Fruit fly (Drosophila melanogaster) whole organism, embryonic: ENCODE measurements around the gene Mst98Ca.

Experiments used
- Abd-B ChIP-seq: fragments of 200-800 bp; sonication (Bioruptor generic); optimal IDR thresholded peaks from 2 replicates; lab custom pipeline; 2018; ENCODE audit warnings: missing biosample characterization, mild to moderate bottlenecking, missing genetic modification characterization, moderate library complexity
- B-H1 ChIP-seq: fragments of 200-800 bp; sonication (Bioruptor generic); IDR thresholded peaks from 3 replicates; pipeline ENCODE4 v1.3.6; 2022; ENCODE audit warnings: missing biosample characterization, missing genetic modification characterization
- Bdp1 ChIP-seq: fragments of 200-800 bp; sonication (Bioruptor generic); optimal IDR thresholded peaks from 3 replicates; lab custom pipeline; 2016; ENCODE audit warnings: missing biosample characterization, missing genetic modification characterization
- CG10321 ChIP-seq: fragments of 200-800 bp; sonication (Bioruptor generic); IDR thresholded peaks from 2 replicates; pipeline ENCODE4 v1.3.6; 2022; ENCODE audit warnings: missing biosample characterization, missing genetic modification characterization
- CG10979 ChIP-seq: fragments of 200-800 bp; sonication (Bioruptor generic); optimal IDR thresholded peaks from 2 replicates; lab custom pipeline; 2018; ENCODE audit warnings: missing biosample characterization, mild to moderate bottlenecking, missing genetic modification characterization, moderate library complexity
- CG11085 ChIP-seq: fragments of 200-800 bp; sonication (Bioruptor generic); IDR thresholded peaks from 2 replicates; pipeline ENCODE4 v1.3.6; 2022; ENCODE audit warnings: missing biosample characterization, missing genetic modification characterization
- CG11247 ChIP-seq: fragments of 200-800 bp; sonication (Bioruptor generic); IDR thresholded peaks from 2 replicates; pipeline ENCODE4 v1.3.6; 2022; ENCODE audit warnings: missing biosample characterization, missing genetic modification characterization
- CG12155 ChIP-seq: fragments of 200-800 bp; sonication (Bioruptor generic); optimal IDR thresholded peaks from 3 replicates; lab custom pipeline; 2016; ENCODE audit warnings: missing biosample characterization, missing genetic modification characterization
- CG13287 ChIP-seq: fragments of 200-800 bp; sonication (Bioruptor generic); IDR thresholded peaks from 2 replicates; pipeline ENCODE4 v1.3.6; 2022; ENCODE audit warnings: missing biosample characterization, missing genetic modification characterization; ENCODE audit not compliant: partially characterized antibody
- CG1603 ChIP-seq: fragments of 200-800 bp; sonication (Bioruptor generic); optimal IDR thresholded peaks from 2 replicates; lab custom pipeline; 2019; ENCODE audit warnings: missing biosample characterization, mild to moderate bottlenecking, missing genetic modification characterization, moderate library complexity
- CG16779 ChIP-seq: fragments of 200-800 bp; sonication (Bioruptor generic); IDR thresholded peaks from 2 replicates; pipeline ENCODE4 v1.3.6; 2022; ENCODE audit warnings: missing biosample characterization, missing genetic modification characterization
- CG17328 ChIP-seq: fragments of 200-800 bp; sonication (Bioruptor generic); IDR thresholded peaks from 2 replicates; pipeline ENCODE4 v1.3.6; 2022; ENCODE audit warnings: missing biosample characterization, missing genetic modification characterization
- CG18599 ChIP-seq: fragments of 200-800 bp; sonication (Bioruptor generic); optimal IDR thresholded peaks from 3 replicates; lab custom pipeline; 2017; ENCODE audit warnings: missing biosample characterization, missing genetic modification characterization, mild to moderate bottlenecking, moderate library complexity, missing genetic modification reagents
- CG2712 ChIP-seq: fragments of 200-800 bp; optimal IDR thresholded peaks from 3 replicates; lab custom pipeline; 2019; ENCODE audit warnings: missing biosample characterization, mild to moderate bottlenecking, missing genetic modification characterization, moderate library complexity
- CG31441 ChIP-seq: fragments of 200-800 bp; sonication (Bioruptor generic); IDR thresholded peaks from 2 replicates; pipeline ENCODE4 v1.3.6; 2022; ENCODE audit warnings: missing biosample characterization, missing genetic modification characterization
- CG3281 ChIP-seq: fragments of 200-800 bp; sonication (Bioruptor generic); optimal IDR thresholded peaks from 3 replicates; lab custom pipeline; 2017; ENCODE audit warnings: missing biosample characterization, mild to moderate bottlenecking, missing genetic modification characterization
- CG6175 ChIP-seq: fragments of 200-800 bp; sonication (Bioruptor generic); IDR thresholded peaks from 3 replicates; pipeline ENCODE4 v1.3.6; 2022; ENCODE audit warnings: missing biosample characterization, missing genetic modification characterization
- CG7372 ChIP-seq: fragments of 200-800 bp; sonication (Bioruptor generic); IDR thresholded peaks from 2 replicates; pipeline ENCODE4 v1.3.6; 2022; ENCODE audit warnings: missing biosample characterization, missing genetic modification characterization
- CG7839 ChIP-seq: fragments of 200-800 bp; sonication (Bioruptor generic); optimal IDR thresholded peaks from 3 replicates; lab custom pipeline; 2018; ENCODE audit warnings: missing biosample characterization, mild to moderate bottlenecking, missing genetic modification characterization, moderate library complexity
- CkIIα-i1 ChIP-seq: fragments of 200-800 bp; sonication (Bioruptor generic); IDR thresholded peaks from 2 replicates; pipeline ENCODE4 v1.3.6; 2022; ENCODE audit warnings: missing biosample characterization, missing genetic modification characterization
- Drgx ChIP-seq: fragments of 200-800 bp; sonication (Bioruptor generic); IDR thresholded peaks from 2 replicates; pipeline ENCODE4 v1.3.6; 2022; ENCODE audit warnings: missing biosample characterization, missing genetic modification characterization
- ERR ChIP-seq: fragments of 200-800 bp; sonication (Bioruptor generic); optimal IDR thresholded peaks from 2 replicates; lab custom pipeline; 2016; ENCODE audit warnings: missing biosample characterization, missing genetic modification characterization
- Ets65A ChIP-seq: fragments of 200-800 bp; sonication (Bioruptor generic); peaks from one replicate; lab custom pipeline; 2016; ENCODE audit warnings: missing biosample characterization, missing genetic modification characterization
- H15 ChIP-seq: fragments of 200-800 bp; sonication (Bioruptor generic); IDR thresholded peaks from 3 replicates; pipeline ENCODE4 v1.3.6; 2022; ENCODE audit warnings: missing biosample characterization, missing genetic modification characterization
- Hr51 ChIP-seq, 2 experiments: fragments of 200-800 bp; sonication (Bioruptor generic); optimal IDR thresholded peaks; 2 replicates in 1 of 2; 3 replicates in 1 of 2; lab custom pipeline; 2016 to 2018; ENCODE audit warnings: missing biosample characterization in 2 of 2, missing genetic modification characterization in 2 of 2, mild to moderate bottlenecking in 1 of 2, moderate library complexity in 1 of 2
- Lhr ChIP-seq: fragments of 200-800 bp; sonication (Bioruptor generic); optimal IDR thresholded peaks from 3 replicates; lab custom pipeline; 2017; ENCODE audit warnings: mild to moderate bottlenecking, missing biosample characterization, missing genetic modification reagents, missing genetic modification characterization
- Lpt ChIP-seq: fragments of >200 bp; optimal IDR thresholded peaks from 2 replicates; lab custom pipeline; 2018; ENCODE audit warnings: missing biosample characterization, missing genetic modification characterization
- MBD-R2 ChIP-seq: fragments of 200-800 bp; sonication (Bioruptor generic); IDR thresholded peaks from 2 replicates; pipeline ENCODE4 v1.3.6; 2022; ENCODE audit warnings: missing biosample characterization, missing genetic modification characterization
- Sox100B ChIP-seq: fragments of 200-800 bp; sonication (Bioruptor generic); optimal IDR thresholded peaks from 3 replicates; lab custom pipeline; 2018; ENCODE audit warnings: missing biosample characterization, mild to moderate bottlenecking, missing genetic modification characterization
- Sry-δ ChIP-seq: fragments of 200-800 bp; sonication (Bioruptor generic); optimal IDR thresholded peaks from 2 replicates; lab custom pipeline; 2016; ENCODE audit warnings: missing biosample characterization, missing genetic modification characterization
- Stat92E ChIP-seq, 3 experiments: fragments of >200 bp in 2 of 3; fragments of 200-800 bp in 1 of 3; sonication (Bioruptor generic) in 1 of 3; optimal IDR thresholded peaks; 2 replicates each; lab custom pipeline; 2017 to 2019; ENCODE audit warnings: missing biosample characterization in 3 of 3, missing genetic modification characterization in 3 of 3, mild to moderate bottlenecking in 1 of 3, moderate library complexity in 1 of 3
- YL-1 ChIP-seq: fragments of 200-800 bp; sonication (Bioruptor generic); optimal IDR thresholded peaks from 3 replicates; lab custom pipeline; 2017; ENCODE audit warnings: missing biosample characterization, mild to moderate bottlenecking, missing genetic modification characterization
- bsh ChIP-seq, 2 experiments: fragments of 200-800 bp; sonication (Bioruptor generic); optimal IDR thresholded peaks; 2 replicates each; lab custom pipeline; 2017 to 2018; ENCODE audit warnings: mild to moderate bottlenecking in 2 of 2, missing biosample characterization in 2 of 2, missing genetic modification characterization in 2 of 2, moderate library complexity in 1 of 2
- chinmo ChIP-seq: fragments of 200-800 bp; sonication (Bioruptor generic); IDR thresholded peaks from 4 replicates; pipeline ENCODE4 v1.3.6; 2022; ENCODE audit warnings: missing biosample characterization, missing genetic modification characterization; ENCODE audit not compliant: partially characterized antibody
- crp ChIP-seq, 2 experiments: fragments of 200-800 bp; sonication (Bioruptor generic); optimal IDR thresholded peaks; 2 replicates in 1 of 2; 3 replicates in 1 of 2; lab custom pipeline; 2017; ENCODE audit warnings: missing biosample characterization in 2 of 2, missing genetic modification characterization in 2 of 2, mild to moderate bottlenecking in 1 of 2, moderate library complexity in 1 of 2
- dmrt99B ChIP-seq: fragments of 200-800 bp; sonication (Bioruptor generic); optimal IDR thresholded peaks from 2 replicates; lab custom pipeline; 2018; ENCODE audit warnings: missing biosample characterization, mild to moderate bottlenecking, missing genetic modification characterization, moderate library complexity
- jumu ChIP-seq: fragments of 200-800 bp; sonication (Bioruptor generic); optimal IDR thresholded peaks from 3 replicates; lab custom pipeline; 2016; ENCODE audit warnings: missing biosample characterization, missing genetic modification characterization
- ken ChIP-seq: fragments of 200-800 bp; sonication (Bioruptor generic); IDR thresholded peaks from 3 replicates; pipeline ENCODE4 v1.3.6; 2022; ENCODE audit warnings: missing biosample characterization, missing genetic modification characterization
- lab ChIP-seq: fragments of 200-800 bp; sonication (Bioruptor generic); optimal IDR thresholded peaks from 3 replicates; lab custom pipeline; 2017; ENCODE audit warnings: missing biosample characterization, missing genetic modification characterization, mild to moderate bottlenecking, moderate library complexity, missing genetic modification reagents
- nerfin-1 ChIP-seq: fragments of 200-800 bp; sonication (Bioruptor generic); optimal IDR thresholded peaks from 3 replicates; lab custom pipeline; 2019; ENCODE audit warnings: missing biosample characterization, mild to moderate bottlenecking, missing genetic modification characterization, moderate library complexity
- onecut ChIP-seq: fragments of 200-800 bp; sonication (Bioruptor generic); IDR thresholded peaks from 2 replicates; pipeline ENCODE4 v1.3.6; 2022; ENCODE audit warnings: missing biosample characterization, missing genetic modification characterization
- pho ChIP-seq: fragments of 200-800 bp; sonication (Bioruptor generic); optimal IDR thresholded peaks from 2 replicates; lab custom pipeline; 2016; ENCODE audit warnings: missing biosample characterization, missing genetic modification characterization
- salm ChIP-seq: fragments of 200-800 bp; sonication (Bioruptor generic); optimal IDR thresholded peaks from 2 replicates; lab custom pipeline; 2018; ENCODE audit warnings: missing biosample characterization, mild to moderate bottlenecking, missing genetic modification characterization
- scrt ChIP-seq: fragments of 200-800 bp; sonication (Bioruptor generic); optimal IDR thresholded peaks from 2 replicates; lab custom pipeline; 2018; ENCODE audit warnings: missing biosample characterization, mild to moderate bottlenecking, missing genetic modification characterization, moderate library complexity
- tgo ChIP-seq: fragments of 200-800 bp; sonication (Bioruptor generic); IDR thresholded peaks from 3 replicates; pipeline ENCODE4 v1.3.6; 2022; ENCODE audit warnings: missing biosample characterization, missing genetic modification characterization
- tll ChIP-seq, 2 experiments: fragments of 200-800 bp in 1 of 2; fragments of >200 bp in 1 of 2; sonication (Bioruptor generic) in 1 of 2; optimal IDR thresholded peaks; 2 replicates each; lab custom pipeline; 2017 to 2019; ENCODE audit warnings: missing biosample characterization in 2 of 2, missing genetic modification characterization in 2 of 2, mild to moderate bottlenecking in 1 of 2, moderate library complexity in 1 of 2
- zen ChIP-seq: fragments of 200-800 bp; sonication (Bioruptor generic); optimal IDR thresholded peaks from 3 replicates; lab custom pipeline; 2018; ENCODE audit warnings: missing biosample characterization, mild to moderate bottlenecking, missing genetic modification characterization, moderate library complexity

Mst98Ca gene

dm6 chr3R:28283419-28283818 is 7.7 kb upstream of the Mst98Ca start, which contains the start of gene CG34437:
Gene CG34437, plus strand, starts transcription at chr3R:28283719.
- TF ChIP-seq zen (tag; lab: Kevin White, UChicago): no peak
- no peak for TF ChIP-seq tll (GFP tag; optimal IDR thresholded peaks at IDR 0.05; lab: Kevin White, UChicago)
- no peak for TF ChIP-seq CG10321 (GFP tag; lab: Robert Waterston, UW)
- TF ChIP-seq tgo (GFP tag; lab: Robert Waterston, UW): no peak
- no peak for TF ChIP-seq CG13287 (GFP tag; lab: Robert Waterston, UW)
- no peak for TF ChIP-seq pho (GFP tag; lab: Kevin White, UChicago)
- TF ChIP-seq YL-1 (GFP tag; lab: Kevin White, UChicago): no peak
- no peak for TF ChIP-seq CG6175 (GFP tag; lab: Robert Waterston, UW)
- no peak for TF ChIP-seq Bdp1 (GFP tag; lab: Kevin White, UChicago)
- no peak for TF ChIP-seq Sox100B (GFP tag; lab: Kevin White, UChicago)
- TF ChIP-seq jumu (GFP tag; lab: Kevin White, UChicago): no peak
- no peak for TF ChIP-seq Stat92E (GFP tag; optimal IDR thresholded peaks at IDR 0.05; lab: Kevin White, UChicago)
- TF ChIP-seq ken (GFP tag; lab: Robert Waterston, UW): no peak
- no peak for TF ChIP-seq nerfin-1
- no peak for TF ChIP-seq CG7372

- TF ChIP-seq Ets65A (no peak), CG16779 (GFP tag; lab: Robert Waterston, UW) (no peak), zen (tag; lab: Kevin White, UChicago) (no peak), CG11085 (GFP tag; lab: Robert Waterston, UW) (no peak), salm (no peak), H15 (GFP tag; lab: Robert Waterston, UW) (no peak), bsh (GFP tag; optimal IDR thresholded peaks at IDR 0.05; lab: Kevin White, UChicago) (no peak)
Observed at dm6 chr3R:28292498-28292897, 1.4 kb downstream of the Mst98Ca start, which contains the start of gene Mst98Cb. Gene Mst98Cb, plus strand, starts transcription at chr3R:28292798.

DNA sequence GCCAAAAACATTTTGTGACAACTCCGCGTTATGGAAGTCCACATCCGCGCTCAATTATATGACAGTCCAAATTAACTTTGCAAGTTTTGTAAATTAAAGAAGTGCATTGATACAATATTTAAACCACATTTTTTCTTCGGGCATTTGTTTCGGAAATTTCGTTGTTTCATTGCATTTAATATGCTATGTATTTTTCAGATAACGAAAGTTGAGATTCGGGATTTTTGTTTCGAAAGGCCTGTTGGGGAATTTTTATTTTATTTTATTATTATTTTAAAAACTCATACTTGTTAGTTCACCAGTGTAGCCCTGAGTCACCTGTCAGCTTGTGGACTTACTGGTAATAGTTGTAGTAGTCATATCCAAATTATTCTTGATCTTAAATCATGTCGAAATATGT is 2.6 kb downstream of the Mst98Ca start, which contains the start of gene UQCR-14L:
Gene UQCR-14L, plus strand, starts transcription at position 301 of the 400 bp plus-strand sequence.
- TF ChIP-seq CG12155 (no peak), Sry-δ (no peak), onecut (no peak), Lhr (no peak), CG31441 (GFP tag; lab: Robert Waterston, UW) (no peak), CG7839 (tag; lab: Kevin White, UChicago) (no peak), chinmo (GFP tag; lab: Robert Waterston, UW) (no peak), CG10979 (no peak), ERR (GFP tag; lab: Kevin White, UChicago) (no peak), dmrt99B (tag; lab: Kevin White, UChicago) (no peak), B-H1 (no peak), scrt (no peak), CkIIα-i1 (GFP tag; lab: Robert Waterston, UW) (no peak), Drgx (GFP tag; lab: Robert Waterston, UW) (no peak), Lpt (GFP tag; lab: Kevin White, UChicago) (no peak)

- TF ChIP-seq CG11247 (GFP tag; lab: Robert Waterston, UW): 0 out of 2 replicates have a peak, but pooled peaks have one; percentile 23
- TF ChIP-seq CG3281: peak; percentile 25
- TF ChIP-seq lab: peak; percentile 72
- no peak for TF ChIP-seq crp (GFP tag; optimal IDR thresholded peaks at IDR 0.05; lab: Kevin White, UChicago)
- TF ChIP-seq CG17328 (GFP tag; lab: Robert Waterston, UW): peak; percentile 11; the same call in 1 of the 2 replicates
- peak; percentile 25 for TF ChIP-seq Abd-B
- TF ChIP-seq CG2712 (tag; lab: Kevin White, UChicago): no peak
- peak; percentile 27 for TF ChIP-seq CG1603 (tag; lab: Kevin White, UChicago)
- TF ChIP-seq Hr51 (GFP tag; optimal IDR thresholded peaks at IDR 0.05; lab: Kevin White, UChicago): peak in 1 of 2 experiments; percentile 37
- TF ChIP-seq MBD-R2: no peak
- peak; percentile 74 for TF ChIP-seq CG18599 (GFP tag; lab: Kevin White, UChicago)
Observed at dm6 chr3R:28297513-28297912, 6.4 kb downstream of the Mst98Ca start.
